Fruit fly (Drosophila melanogaster): ENCODE data around the gene CG7386.

The CG7386 gene

dm6 chr3L:6239968-6240367 is 50.4 kb downstream of the CG7386 start, which contains the start of gene CG10226:
TSS of gene CG10226 (minus strand) at chr3L:6240068.
- no peak for TF ChIP-seq h (optimal IDR thresholded peaks at IDR 0.05)
